Worm (Caenorhabditis elegans) whole organism, young adult: Measurements from ENCODE around the gene gcy-9.

Source experiments
- B0019.2 ChIP-seq: fragments of 200-800 bp; sonication (Bioruptor generic); conservative IDR thresholded peaks from 2 replicates; pipeline ENCODE4 v1.3.6; 2022; ENCODE audit warnings: missing genetic modification reagents, missing genetic modification characterization, missing compliant biosample characterization
- B0261.1 ChIP-seq: sonication (generic microtip); optimal IDR thresholded peaks from 2 replicates; lab custom pipeline; 2016; ENCODE audit warnings: mild to moderate bottlenecking, missing genetic modification characterization, moderate library complexity, missing compliant biosample characterization
- B0336.3 ChIP-seq: fragments of 200-800 bp; sonication (Bioruptor generic); IDR thresholded peaks from 2 replicates; pipeline ENCODE4 v1.3.6; 2022; ENCODE audit warnings: missing genetic modification characterization, missing compliant biosample characterization
- C06A6.2 ChIP-seq: fragments of 200-800 bp; sonication (Bioruptor generic); conservative IDR thresholded peaks from 2 replicates; pipeline ENCODE4 v1.3.6; 2022; ENCODE audit warnings: missing genetic modification characterization, missing compliant biosample characterization
- C17E4.6 ChIP-seq: fragments of 200-800 bp; sonication (Bioruptor generic); IDR thresholded peaks from 2 replicates; pipeline ENCODE4 v1.3.6; 2022; ENCODE audit warnings: missing genetic modification reagents, missing genetic modification characterization, missing compliant biosample characterization
- F37B4.10 ChIP-seq: fragments of 200-800 bp; sonication (Bioruptor generic); IDR thresholded peaks from 2 replicates; pipeline ENCODE4 v1.3.6; 2022; ENCODE audit warnings: missing genetic modification characterization, missing compliant biosample characterization
- F39B2.1 ChIP-seq: fragments of 200-800 bp; sonication (Bioruptor generic); IDR thresholded peaks from 2 replicates; pipeline ENCODE4 v1.3.6; 2022; ENCODE audit warnings: missing genetic modification reagents, missing genetic modification characterization, missing compliant biosample characterization
- F52B5.7 ChIP-seq: sonication (generic microtip); optimal IDR thresholded peaks from 2 replicates; lab custom pipeline; 2016; ENCODE audit warnings: mild to moderate bottlenecking, missing genetic modification characterization, missing compliant biosample characterization
- T26A5.8 ChIP-seq: sonication (generic microtip); optimal IDR thresholded peaks from 2 replicates; lab custom pipeline; 2016; ENCODE audit warnings: missing genetic modification characterization, missing compliant biosample characterization
- Y95B8A.8 ChIP-seq: fragments of 200-800 bp; sonication (Bioruptor generic); IDR thresholded peaks from 2 replicates; pipeline ENCODE4 v1.3.6; 2022; ENCODE audit warnings: missing genetic modification reagents, missing genetic modification characterization, missing compliant biosample characterization
- aptf-3 ChIP-seq: fragments of 200-800 bp; sonication (Bioruptor generic); IDR thresholded peaks from 2 replicates; pipeline ENCODE4 v1.3.6; 2022; ENCODE audit warnings: missing genetic modification characterization, missing compliant biosample characterization
- attf-5 ChIP-seq: fragments of 200-800 bp; sonication (Bioruptor generic); optimal IDR thresholded peaks from 2 replicates; lab custom pipeline; 2018; ENCODE audit warnings: mild to moderate bottlenecking, missing genetic modification characterization, missing compliant biosample characterization
- cebp-2 ChIP-seq: fragments of 200-800 bp; sonication (Bioruptor generic); IDR thresholded peaks from 2 replicates; pipeline ENCODE4 v1.3.6; 2022; ENCODE audit warnings: missing genetic modification characterization, missing compliant biosample characterization
- ceh-40 ChIP-seq: fragments of 200-800 bp; sonication (Bioruptor generic); IDR thresholded peaks from 2 replicates; pipeline ENCODE4 v1.3.6; 2022; ENCODE audit warnings: missing genetic modification characterization, missing compliant biosample characterization
- chd-7 ChIP-seq: sonication (generic microtip); optimal IDR thresholded peaks from 2 replicates; lab custom pipeline; 2016; ENCODE audit warnings: mild to moderate bottlenecking, missing genetic modification characterization, moderate library complexity, missing compliant biosample characterization
- die-1 ChIP-seq: sonication (generic microtip); optimal IDR thresholded peaks from 2 replicates; lab custom pipeline; 2016; ENCODE audit warnings: missing genotype, mild to moderate bottlenecking, missing genetic modification characterization, missing compliant biosample characterization
- dox-1 ChIP-seq: fragments of 200-800 bp; sonication (Bioruptor generic); IDR thresholded peaks from 2 replicates; pipeline ENCODE4 v1.3.6; 2022; ENCODE audit warnings: missing genetic modification reagents, missing genetic modification characterization, missing compliant biosample characterization
- fkh-3 ChIP-seq: sonication (generic microtip); optimal IDR thresholded peaks from 2 replicates; lab custom pipeline; 2016; ENCODE audit warnings: mild to moderate bottlenecking, missing genetic modification characterization, missing compliant biosample characterization
- him-1 ChIP-seq: sonication (generic microtip); optimal IDR thresholded peaks from 2 replicates; lab custom pipeline; 2016; ENCODE audit warnings: missing genotype, missing genetic modification reagents, missing genetic modification characterization, missing compliant biosample characterization
- hmg-1.2 ChIP-seq: fragments of 200-800 bp; sonication (Bioruptor generic); IDR thresholded peaks from 2 replicates; pipeline ENCODE4 v1.3.6; 2022; ENCODE audit warnings: missing genetic modification reagents, missing genetic modification characterization, missing compliant biosample characterization
- let-607 ChIP-seq, 2 experiments: fragments of 200-800 bp in 1 of 2; sonication (Bioruptor generic) in 1 of 2; sonication (generic microtip) in 1 of 2; optimal IDR thresholded peaks; 2 replicates each; lab custom pipeline; 2016 to 2018; ENCODE audit warnings: mild to moderate bottlenecking in 2 of 2, missing compliant biosample characterization in 2 of 2, missing genetic modification characterization in 2 of 2, moderate library complexity in 2 of 2, missing genotype in 1 of 2
- lin-40 ChIP-seq: sonication (generic microtip); optimal IDR thresholded peaks from 2 replicates; lab custom pipeline; 2016; ENCODE audit warnings: missing genetic modification characterization, mild to moderate bottlenecking, missing compliant biosample characterization, missing genotype, missing genetic modification reagents
- lsy-27 ChIP-seq: sonication (generic microtip); optimal IDR thresholded peaks from 2 replicates; lab custom pipeline; 2017; ENCODE audit warnings: missing genetic modification characterization, mild to moderate bottlenecking, missing compliant biosample characterization, antibody characterized with exemption, missing genotype, borderline replicate concordance; ENCODE audit not compliant: insufficient read depth
- madf-8 ChIP-seq: fragments of 200-800 bp; sonication (Bioruptor generic); conservative IDR thresholded peaks from 2 replicates; pipeline ENCODE4 v1.3.6; 2022; ENCODE audit warnings: missing genetic modification reagents, missing genetic modification characterization, missing compliant biosample characterization
- nfya-1 ChIP-seq: sonication (generic microtip); optimal IDR thresholded peaks from 2 replicates; lab custom pipeline; 2017; ENCODE audit warnings: antibody characterized with exemption, missing compliant biosample characterization, missing genetic modification characterization, borderline replicate concordance; ENCODE audit not compliant: insufficient read depth
- nfyb-1 ChIP-seq: fragments of 200-800 bp; sonication (Bioruptor generic); IDR thresholded peaks from 2 replicates; pipeline ENCODE4 v1.3.6; 2022; ENCODE audit warnings: missing genetic modification reagents, missing genetic modification characterization, missing compliant biosample characterization
- nhr-120 ChIP-seq: fragments of 200-800 bp; sonication (Bioruptor generic); IDR thresholded peaks from 2 replicates; pipeline ENCODE4 v1.3.6; 2022; ENCODE audit warnings: missing genetic modification characterization, missing compliant biosample characterization
- nhr-80 ChIP-seq: sonication (generic microtip); optimal IDR thresholded peaks from 2 replicates; lab custom pipeline; 2016; ENCODE audit warnings: missing genetic modification characterization, missing compliant biosample characterization
- pbrm-1 ChIP-seq: fragments of 200-800 bp; sonication (Bioruptor generic); IDR thresholded peaks from 2 replicates; pipeline ENCODE4 v1.3.6; 2022; ENCODE audit warnings: missing genetic modification reagents, missing genetic modification characterization, missing compliant biosample characterization
- pha-4 ChIP-seq: fragments of 150-350 bp; sonication (generic microtip); optimal IDR thresholded peaks from 2 replicates; lab custom pipeline; 2014; ENCODE audit warnings: missing biosample characterization, missing genetic modification reagents, missing genetic modification characterization
- rec-8 ChIP-seq, 2 experiments: sonication (generic microtip); optimal IDR thresholded peaks; 2 replicates each; lab custom pipeline; 2016; ENCODE audit warnings: mild to moderate bottlenecking in 2 of 2, missing genetic modification characterization in 2 of 2, missing genetic modification reagents in 2 of 2, missing genotype in 2 of 2, missing biosample characterization in 1 of 2, missing compliant biosample characterization in 1 of 2, moderate library complexity in 1 of 2
- sea-2 ChIP-seq: fragments of 200-800 bp; sonication (Bioruptor generic); IDR thresholded peaks from 2 replicates; pipeline ENCODE4 v1.3.6; 2022; ENCODE audit warnings: missing genetic modification characterization, missing compliant biosample characterization
- snpc-3.4 ChIP-seq: sonication (generic microtip); optimal IDR thresholded peaks from 2 replicates; lab custom pipeline; 2017; ENCODE audit warnings: missing genetic modification characterization, mild to moderate bottlenecking, missing compliant biosample characterization, antibody characterized with exemption, moderate library complexity, missing genotype, missing genetic modification reagents
- tlf-1 ChIP-seq: fragments of 200-800 bp; sonication (Bioruptor generic); optimal IDR thresholded peaks from 2 replicates; lab custom pipeline; 2018; ENCODE audit warnings: mild to moderate bottlenecking, missing genetic modification characterization, missing compliant biosample characterization
- ztf-26 ChIP-seq: sonication (generic microtip); optimal IDR thresholded peaks from 2 replicates; lab custom pipeline; 2017; ENCODE audit warnings: missing genetic modification characterization, missing compliant biosample characterization
- ztf-3 ChIP-seq: fragments of 200-800 bp; sonication (Bioruptor generic); optimal IDR thresholded peaks from 2 replicates; lab custom pipeline; 2018; ENCODE audit warnings: mild to moderate bottlenecking, missing genetic modification characterization, missing compliant biosample characterization

gcy-9 gene

ce11 chrX:11324240-11324639, 13.4 kb downstream of the gcy-9 start, which contains the start of gene asm-2:
TSS of gene asm-2 (minus strand) at chrX:11324251.
- TF ChIP-seq nhr-80 (tag; lab: Kevin White, UChicago) (peak; percentile 83), nfyb-1 (GFP tag; lab: Robert Waterston, UW) (no peak)

ce11 chrX:11323225-11323624, 14.5 kb downstream of the gcy-9 start:
- TF ChIP-seq aptf-3 (GFP tag; lab: Robert Waterston, UW) (no peak), T26A5.8 (no peak), pbrm-1 (no peak), nhr-80 (tag; lab: Kevin White, UChicago) (peak; percentile 41)

- TF ChIP-seq nhr-80 (tag; lab: Kevin White, UChicago) (peak; percentile 63), dox-1 (GFP tag; lab: Robert Waterston, UW) (no peak), sea-2 (GFP tag; lab: Robert Waterston, UW) (no peak)
Observed at ce11 chrX:11317939-11318338, 19.7 kb downstream of the gcy-9 start, which contains the start of gene hizr-1. TSS of gene hizr-1 (plus strand) at chrX:11318278.

- no peak for TF ChIP-seq aptf-3 (GFP tag; lab: Robert Waterston, UW)
- no peak for TF ChIP-seq snpc-3.4
- no peak for TF ChIP-seq B0336.3
- no peak for TF ChIP-seq chd-7 (tag; lab: Kevin White, UChicago)
- no peak for TF ChIP-seq C17E4.6 (GFP tag; lab: Robert Waterston, UW)
- no peak for TF ChIP-seq F52B5.7 (tag; lab: Kevin White, UChicago)
Observed at ce11 chrX:11316750-11317149, 20.9 kb downstream of the gcy-9 start, which contains the start of gene nlp-57. TSS of gene nlp-57 (plus strand) at chrX:11317050.

DNA sequence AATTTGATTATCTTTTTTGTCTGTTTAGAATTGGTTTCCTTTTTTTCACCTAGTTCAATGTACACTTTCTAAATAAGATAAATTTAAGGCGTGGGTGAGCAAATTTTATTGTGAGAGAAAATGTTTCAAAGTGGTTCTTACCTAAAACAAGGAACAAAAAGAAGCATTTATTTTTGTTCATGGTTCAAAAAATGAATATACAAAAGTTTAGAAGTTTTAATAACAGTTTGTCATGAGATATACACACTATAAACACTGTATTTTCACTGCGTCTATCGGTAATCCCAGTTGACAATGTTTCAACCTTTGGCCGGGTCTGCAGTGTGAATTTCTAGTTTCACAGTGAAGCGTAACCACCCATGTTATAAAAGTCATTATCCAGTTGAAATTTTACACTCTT, 22.3 kb downstream of the gcy-9 start, which contains the start of gene F08G12.11:
F08G12.11 (minus strand) TSS at position 181 of the 400 bp plus-strand sequence.
- TF ChIP-seq Y95B8A.8 (GFP tag; lab: Robert Waterston, UW) (no peak), F37B4.10 (GFP tag; lab: Robert Waterston, UW) (no peak), lin-40 (tag; lab: Kevin White, UChicago) (no peak), nfyb-1 (GFP tag; lab: Robert Waterston, UW) (no peak), F39B2.1 (GFP tag; lab: Robert Waterston, UW) (no peak), lsy-27 (tag; lab: Kevin White, UChicago) (no peak), die-1 (tag; lab: Kevin White, UChicago) (no peak), hmg-1.2 (no peak), tlf-1 (GFP tag; lab: Kevin White, UChicago) (no peak), pha-4 (tag; lab: Kevin White, UChicago) (no peak), attf-5 (GFP tag; lab: Kevin White, UChicago) (no peak), ztf-3 (GFP tag; lab: Kevin White, UChicago) (no peak), C06A6.2 (GFP tag; lab: Robert Waterston, UW) (no peak), ceh-40 (no peak), chd-7 (tag; lab: Kevin White, UChicago) (no peak), him-1 (tag; lab: Kevin White, UChicago) (no peak), nfya-1 (no peak)

- no peak for TF ChIP-seq dox-1 (GFP tag; lab: Robert Waterston, UW)
- no peak for TF ChIP-seq fkh-3 (tag; lab: Kevin White, UChicago)
- TF ChIP-seq chd-7 (tag; lab: Kevin White, UChicago): no peak
- TF ChIP-seq snpc-3.4: no peak
- no peak for TF ChIP-seq ceh-40
- TF ChIP-seq let-607 (tag; optimal IDR thresholded peaks at IDR 0.05; lab: Kevin White, UChicago): no peak
- no peak for TF ChIP-seq nhr-120 (GFP tag; lab: Robert Waterston, UW)
- no peak for TF ChIP-seq B0261.1 (tag; lab: Kevin White, UChicago)
- TF ChIP-seq him-1 (tag; lab: Kevin White, UChicago): no peak
- TF ChIP-seq aptf-3 (GFP tag; lab: Robert Waterston, UW): no peak
- TF ChIP-seq F39B2.1 (GFP tag; lab: Robert Waterston, UW): no peak
- no peak for TF ChIP-seq rec-8 (tag; optimal IDR thresholded peaks at IDR 0.05; lab: Kevin White, UChicago)
- TF ChIP-seq ztf-26: no peak
- no peak for TF ChIP-seq cebp-2 (GFP tag; lab: Robert Waterston, UW)
- no peak for TF ChIP-seq B0019.2 (GFP tag; lab: Robert Waterston, UW)
- TF ChIP-seq madf-8 (GFP tag; lab: Robert Waterston, UW): no peak
- TF ChIP-seq, all 124 proteins: peak for 0
Observed at ce11 chrX:11310285-11310838, 27.3 kb downstream of the gcy-9 start, which contains the start of gene F08G12.5. TSS of gene F08G12.5 (minus strand) at chrX:11310285.
